Fruit fly (Drosophila melanogaster): ENCODE results near the gene Alg10.

Gene Alg10

DNA sequence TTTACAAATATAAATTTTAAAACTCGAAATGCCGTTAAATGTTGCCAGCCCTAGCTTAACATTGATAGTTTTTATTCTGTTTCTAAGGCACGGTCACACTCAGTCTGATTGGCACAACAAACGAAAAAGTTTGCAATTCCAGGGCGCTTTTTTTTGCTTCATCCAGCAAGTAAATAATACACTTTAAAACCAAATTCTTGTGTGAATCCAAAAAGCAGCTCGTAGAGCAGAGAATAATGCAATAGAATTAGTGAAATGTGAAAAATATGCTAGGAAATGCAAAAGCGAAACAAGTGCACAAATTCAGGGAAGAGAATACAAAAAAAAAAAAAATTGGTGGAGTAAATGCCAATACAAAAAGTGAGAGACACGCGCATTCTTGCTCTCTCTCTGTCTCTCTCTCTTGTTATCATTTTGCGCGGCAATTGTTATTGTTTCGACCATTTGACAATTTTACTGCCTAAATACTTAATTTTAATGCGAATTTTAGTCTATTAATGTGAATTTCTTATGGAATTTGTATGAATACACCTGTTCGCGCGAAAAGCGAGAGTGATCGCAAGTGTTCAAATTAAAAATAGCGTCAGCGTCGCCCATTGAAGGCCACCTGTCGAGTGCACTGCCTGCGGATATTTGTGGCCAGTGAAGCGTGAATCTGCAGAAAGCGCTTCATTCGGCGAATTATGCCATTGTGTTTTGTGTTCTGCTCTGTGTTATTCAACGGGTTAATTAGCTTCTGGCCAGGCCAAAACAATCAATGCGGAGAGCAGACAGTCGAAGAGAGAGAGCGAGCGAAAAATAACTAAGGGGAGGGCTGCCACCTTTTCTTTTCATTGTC lies 49.9 kb downstream of the Alg10 start, which contains the start of gene CG42671 (continued):
- TF ChIP-seq CG17802 (tag; optimal IDR thresholded peaks at IDR 0.05) (no peak), Camta (GFP tag; optimal IDR thresholded peaks at IDR 0.05) (no peak), CG6689 (GFP tag; IDR thresholded peaks at IDR 0.05) (no peak), Bdp1 (GFP tag; optimal IDR thresholded peaks at IDR 0.05) (no peak), CG32532 (GFP tag; IDR thresholded peaks at IDR 0.05) (no peak), stwl (tag; optimal IDR thresholded peaks at IDR 0.05) (peak; percentile 6), CG34224 (GFP tag; IDR thresholded peaks at IDR 0.05; ENCODE audit: partially characterized antibody) (no peak), vnd (GFP tag; IDR thresholded peaks at IDR 0.05; ENCODE audit: partially characterized antibody) (no peak), CG2875 (GFP tag; optimal IDR thresholded peaks at IDR 0.05) (no peak), dimm (GFP tag; IDR thresholded peaks at IDR 0.05) (no peak), eve (GFP tag; optimal IDR thresholded peaks at IDR 0.05) (no peak), oc (tag; optimal IDR thresholded peaks at IDR 0.05) (no peak), D19B (GFP tag; optimal IDR thresholded peaks at IDR 0.05) (no peak), lola (GFP tag; optimal IDR thresholded peaks at IDR 0.05) (no peak), Hmx (GFP tag; optimal IDR thresholded peaks at IDR 0.05) (no peak), Fer2 (tag; optimal IDR thresholded peaks at IDR 0.05) (no peak), H2.0 (GFP tag; IDR thresholded peaks at IDR 0.05) (no peak), Side (GFP tag; optimal IDR thresholded peaks at IDR 0.05) (no peak), fd3F (GFP tag; optimal IDR thresholded peaks at IDR 0.05) (no peak), CG15073 (GFP tag; optimal IDR thresholded peaks at IDR 0.05) (no peak), peb (GFP tag; IDR thresholded peaks at IDR 0.05) (no peak), Dip3 (GFP tag; optimal IDR thresholded peaks at IDR 0.05) (no peak), Elba2 (GFP tag; optimal IDR thresholded peaks at IDR 0.05) (peak; percentile 84), Dll (GFP tag; IDR thresholded peaks at IDR 0.05; ENCODE audit: partially characterized antibody) (peak; percentile 30; the same call in 1 of the 4 replicates), br (optimal IDR thresholded peaks at IDR 0.05) (no peak), ewg (GFP tag; optimal IDR thresholded peaks at IDR 0.05) (peak; percentile 19), jigr1 (GFP tag; IDR thresholded peaks at IDR 0.05) (no peak), nau (GFP tag; optimal IDR thresholded peaks at IDR 0.05) (no peak), CG7928 (GFP tag; optimal IDR thresholded peaks at IDR 0.05) (peak; percentile 86), Ptx1 (GFP tag; IDR thresholded peaks at IDR 0.05) (no peak), Myb (GFP tag; optimal IDR thresholded peaks at IDR 0.05) (peak; percentile 93), mam (GFP tag; optimal IDR thresholded peaks at IDR 0.05) (no peak), YL-1 (GFP tag; optimal IDR thresholded peaks at IDR 0.05) (peak; percentile 7), zen (tag; optimal IDR thresholded peaks at IDR 0.05) (no peak), nerfin-1 (tag; optimal IDR thresholded peaks at IDR 0.05) (peak; percentile 95), CG12104 (GFP tag; optimal IDR thresholded peaks at IDR 0.05) (no peak), cas (GFP tag; IDR thresholded peaks at IDR 0.05) (no peak), CG14965 (GFP tag; optimal IDR thresholded peaks at IDR 0.05; ENCODE audit: borderline replicate concordance) (no peak), kay (GFP tag; optimal IDR thresholded peaks at IDR 0.05) (no peak), CG4282 (GFP tag; optimal IDR thresholded peaks at IDR 0.05) (no peak), CG3065 (GFP tag; optimal IDR thresholded peaks at IDR 0.05) (no peak), E2f2 (GFP tag; IDR thresholded peaks at IDR 0.05) (peak; percentile 52; the same call in 1 of the 2 replicates), HmgZ (tag; optimal IDR thresholded peaks at IDR 0.05) (no peak), CG2116 (GFP tag; optimal IDR thresholded peaks at IDR 0.05) (no peak), CG9609 (GFP tag; optimal IDR thresholded peaks at IDR 0.05) (no peak), tll (GFP tag; optimal IDR thresholded peaks at IDR 0.05) (no peak), CG5245 (GFP tag; optimal IDR thresholded peaks at IDR 0.05) (no peak), bbx (GFP tag; IDR thresholded peaks at IDR 0.05; ENCODE audit: partially characterized antibody) (no peak), gt (GFP tag; IDR thresholded peaks at IDR 0.05) (no peak), CG13775 (GFP tag; optimal IDR thresholded peaks at IDR 0.05) (no peak)

Data from whole organism, embryonic.